Worm (Caenorhabditis elegans): ENCODE measurements around the gene str-124.

- TF ChIP-seq aly-2 (tag; optimal IDR thresholded peaks at IDR 0.05) (no peak), zag-1 (tag; optimal IDR thresholded peaks at IDR 0.05) (no peak), F13H6.1 (tag; optimal IDR thresholded peaks at IDR 0.05) (no peak)
Observed at ce11 chrX:12755021-12755420, 32.7 kb upstream of the str-124 start.

All from whole organism, L2 larva.